Worm (Caenorhabditis elegans) whole organism, mixed stage, embryonic: Measurements from ENCODE around the gene clec-41.

Experiments
- blmp-1 ChIP-seq: fragments of 150-350 bp; optimal IDR thresholded peaks from 2 replicates; lab custom pipeline; 2014; ENCODE audit warnings: missing biosample characterization, missing genetic modification characterization
- ceh-43 ChIP-seq: fragments of 200-800 bp; sonication (Bioruptor generic); optimal IDR thresholded peaks from 2 replicates; lab custom pipeline; 2018; ENCODE audit warnings: mild to moderate bottlenecking, missing genetic modification characterization, moderate library complexity, missing compliant biosample characterization
- drap-1 ChIP-seq: fragments of 200-800 bp; sonication (Bioruptor generic); optimal IDR thresholded peaks from 3 replicates; lab custom pipeline; 2018; ENCODE audit warnings: mild to moderate bottlenecking, missing genetic modification characterization, missing compliant biosample characterization
- elt-3 ChIP-seq: fragments of 150-350 bp; optimal IDR thresholded peaks from 2 replicates; lab custom pipeline; 2014; ENCODE audit warnings: missing biosample characterization, missing genetic modification characterization
- hlh-1 ChIP-seq: fragments of 150-350 bp; optimal IDR thresholded peaks from 2 replicates; lab custom pipeline; 2014; ENCODE audit warnings: missing biosample characterization, missing genetic modification reagents, missing genetic modification characterization
- mab-5 ChIP-seq: fragments of 150-350 bp; optimal IDR thresholded peaks from 2 replicates; lab custom pipeline; 2014; ENCODE audit warnings: missing biosample characterization, missing genetic modification characterization
- nhr-12 ChIP-seq: fragments of 150-350 bp; optimal IDR thresholded peaks from 2 replicates; lab custom pipeline; 2014; ENCODE audit warnings: missing biosample characterization, missing genetic modification characterization
- nhr-28 ChIP-seq: fragments of 150-350 bp; optimal IDR thresholded peaks from 2 replicates; lab custom pipeline; 2014; ENCODE audit warnings: missing biosample characterization, missing genetic modification characterization
- nhr-76 ChIP-seq: sonication (generic microtip); optimal IDR thresholded peaks from 2 replicates; lab custom pipeline; 2017; ENCODE audit warnings: missing biosample characterization, missing genetic modification characterization
- pha-4 ChIP-seq: fragments of 150-350 bp; optimal IDR thresholded peaks from 2 replicates; lab custom pipeline; 2018; ENCODE audit warnings: missing biosample characterization, missing genetic modification reagents, missing genetic modification characterization
- sem-2 ChIP-seq: fragments of 200-800 bp; sonication (Bioruptor generic); optimal IDR thresholded peaks from 2 replicates; lab custom pipeline; 2018; ENCODE audit warnings: mild to moderate bottlenecking, missing genetic modification characterization, missing compliant biosample characterization
- snpc-4 ChIP-seq: fragments of 150-350 bp; optimal IDR thresholded peaks from 2 replicates; lab custom pipeline; 2014; ENCODE audit warnings: missing biosample characterization, missing genetic modification characterization
- unc-120 ChIP-seq: sonication (generic microtip); optimal IDR thresholded peaks from 2 replicates; lab custom pipeline; 2017; ENCODE audit warnings: missing genetic modification characterization, missing compliant biosample characterization; ENCODE audit not compliant: poor library complexity, severe bottlenecking

DNA sequence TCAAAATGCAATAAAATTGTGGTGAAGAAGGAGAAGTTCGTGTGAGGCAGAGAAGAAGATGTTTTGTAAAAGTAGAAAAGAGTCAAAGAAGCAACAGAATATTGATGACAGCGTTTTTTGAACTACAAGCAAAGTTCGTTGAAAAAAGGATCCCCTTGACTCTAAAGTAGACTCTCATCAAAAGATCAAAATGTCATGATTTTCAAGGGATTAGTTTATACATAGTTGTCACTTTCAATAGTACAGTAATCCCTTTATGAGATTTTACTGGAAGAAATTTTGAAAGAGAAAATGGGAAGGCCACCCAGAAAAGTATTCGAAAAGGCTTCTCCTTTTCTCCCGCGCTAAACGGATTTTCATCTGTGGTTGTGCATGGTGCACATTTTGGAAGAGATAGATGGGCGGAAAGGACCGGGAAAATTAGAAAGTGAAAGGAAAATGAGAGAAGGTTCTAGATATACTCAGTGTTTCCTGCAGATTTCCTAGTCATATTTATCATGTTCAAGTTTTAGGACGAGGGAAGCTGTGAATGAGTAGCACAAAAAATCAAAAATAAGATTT lies 24.9 kb downstream of the clec-41 start:
- TF ChIP-seq nhr-12 (no peak), drap-1 (GFP tag; lab: Kevin White, UChicago) (no peak), elt-3 (no peak), sem-2 (GFP tag; lab: Kevin White, UChicago) (no peak), pha-4 (no peak), blmp-1 (tag; lab: Kevin White, UChicago) (no peak), hlh-1 (tag; lab: Kevin White, UChicago) (no peak), snpc-4 (no peak), mab-5 (tag; lab: Kevin White, UChicago) (no peak), nhr-76 (tag; lab: Kevin White, UChicago) (no peak), unc-120 (tag; lab: Kevin White, UChicago) (no peak), nhr-28 (tag; lab: Kevin White, UChicago) (no peak), ceh-43 (no peak)
